Worm (Caenorhabditis elegans): ENCODE data around the gene clec-88.

The clec-88 gene

DNA sequence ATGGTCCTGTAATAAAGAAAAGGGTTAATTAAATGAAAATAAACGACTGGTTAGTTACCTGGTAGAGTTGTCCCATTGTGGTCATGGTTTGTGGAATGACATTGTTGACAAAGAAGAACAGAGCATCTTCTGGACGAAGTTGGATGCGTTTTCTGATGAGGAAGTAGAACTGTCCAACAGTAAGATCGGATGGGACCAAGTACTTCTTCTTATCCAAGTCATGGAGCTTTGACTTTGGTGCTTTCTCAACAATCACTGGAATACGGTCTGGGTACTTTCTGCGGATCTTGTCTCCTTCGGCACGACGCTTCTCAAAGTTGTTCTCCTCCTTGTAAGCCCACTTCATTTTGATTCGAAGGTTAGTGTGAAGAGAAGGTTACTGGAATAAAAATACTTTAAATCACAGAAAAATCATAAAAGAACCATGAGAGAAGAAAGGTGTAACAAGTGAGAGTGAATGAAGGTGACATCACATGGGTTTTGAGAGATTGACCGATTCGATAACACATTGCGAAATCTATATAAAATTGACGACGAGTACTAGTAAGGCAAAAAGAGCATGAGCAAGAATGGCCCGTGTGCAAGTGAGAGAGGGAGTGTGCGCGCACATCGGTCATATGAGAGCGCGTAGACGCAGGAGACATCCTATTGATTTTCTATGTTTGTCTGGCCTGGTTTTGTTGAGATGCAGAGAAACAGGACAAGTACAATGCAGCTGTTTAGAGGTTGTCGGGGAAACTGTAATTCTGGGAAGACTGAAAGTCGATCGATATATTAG is 18.0 kb upstream of the clec-88 start, which contains the start of gene lgg-1 (continued):
- TF ChIP-seq hlh-11 (tag; optimal IDR thresholded peaks at IDR 0.05) (peak; percentile 71), set-16 (GFP tag; IDR thresholded peaks at IDR 0.05) (no peak), sdz-12 (GFP tag; optimal IDR thresholded peaks at IDR 0.05) (peak; percentile 77), lin-39 (tag; optimal IDR thresholded peaks at IDR 0.05) (no peak), Y75B8A.6 (GFP tag; IDR thresholded peaks at IDR 0.05) (peak; percentile 53; the same call in 1 of the 2 replicates), pha-4 (GFP tag; IDR thresholded peaks at IDR 0.05) (peak; percentile 67; the same call in 1 of the 2 replicates), pha-4 (tag; optimal IDR thresholded peaks at IDR 0.05) (no peak), ceh-32 (tag; optimal IDR thresholded peaks at IDR 0.05; ENCODE audit: poor library complexity) (no peak), tag-97 (GFP tag; IDR thresholded peaks at IDR 0.05) (no peak), lin-1 (GFP tag; IDR thresholded peaks at IDR 0.05) (0 out of 2 replicates have a peak, but pooled peaks have one; percentile 8), pqm-1 (tag; optimal IDR thresholded peaks at IDR 0.05) (no peak), lsy-2 (tag; optimal IDR thresholded peaks at IDR 0.05) (peak; percentile 61 to 67), Y48G9A.11 (GFP tag; IDR thresholded peaks at IDR 0.05) (no peak), attf-4 (tag; optimal IDR thresholded peaks at IDR 0.05) (no peak), F49E8.2 (tag; optimal IDR thresholded peaks at IDR 0.05; ENCODE audit: borderline replicate concordance) (no peak), zip-11 (GFP tag; IDR thresholded peaks at IDR 0.05) (no peak), ceh-82 (tag; optimal IDR thresholded peaks at IDR 0.05) (no peak), ceh-44 (GFP tag; IDR thresholded peaks at IDR 0.05) (0 out of 2 replicates have a peak, but pooled peaks have one; percentile 21), unc-39 (tag; optimal IDR thresholded peaks at IDR 0.05) (no peak), zfp-2 (tag; optimal IDR thresholded peaks at IDR 0.05) (no peak), mes-2 (tag; optimal IDR thresholded peaks at IDR 0.05; ENCODE audit: poor library complexity, severe bottlenecking) (peak; percentile 41), daf-19 (GFP tag; conservative IDR thresholded peaks at IDR 0.05) (peak; percentile 65; the same call in 1 of the 2 replicates), ceh-62 (tag; optimal IDR thresholded peaks at IDR 0.05) (no peak), mxl-2 (GFP tag; conservative IDR thresholded peaks at IDR 0.05) (no peak), egl-27 (tag; optimal IDR thresholded peaks at IDR 0.05) (no peak), snpc-4 (tag; optimal IDR thresholded peaks at IDR 0.05) (no peak), nhr-48 (tag; optimal IDR thresholded peaks at IDR 0.05) (no peak), ctbp-1 (GFP tag; IDR thresholded peaks at IDR 0.05) (0 out of 2 replicates have a peak, but pooled peaks have one; percentile 37), fkh-10 (GFP tag; optimal IDR thresholded peaks at IDR 0.05) (peak; percentile 43), cey-2 (tag; optimal IDR thresholded peaks at IDR 0.05; ENCODE audit: borderline replicate concordance, insufficient read depth) (no peak), dmd-6 (GFP tag; IDR thresholded peaks at IDR 0.05) (peak; percentile 56), rbr-2 (tag; optimal IDR thresholded peaks at IDR 0.05) (peak; percentile 34), ceh-20 (GFP tag; IDR thresholded peaks at IDR 0.05) (peak; percentile 60; the same call in 1 of the 2 replicates), Y5F2A.4 (GFP tag; optimal IDR thresholded peaks at IDR 0.05) (no peak), spr-1 (tag; optimal IDR thresholded peaks at IDR 0.05) (peak; percentile 39), mep-1 (tag; optimal IDR thresholded peaks at IDR 0.05) (peak; percentile 50), zip-2 (tag; optimal IDR thresholded peaks at IDR 0.05) (no peak), nhr-41 (GFP tag; IDR thresholded peaks at IDR 0.05) (no peak), lin-38 (GFP tag; IDR thresholded peaks at IDR 0.05) (peak; percentile 39), madf-9 (GFP tag; conservative IDR thresholded peaks at IDR 0.05) (peak; percentile 2; the same call in 1 of the 2 replicates), daf-8 (GFP tag; IDR thresholded peaks at IDR 0.05) (no peak), nhr-237 (tag; optimal IDR thresholded peaks at IDR 0.05) (no peak), duxl-1 (tag; optimal IDR thresholded peaks at IDR 0.05; ENCODE audit: poor library complexity) (peak; percentile 5), zag-1 (tag; optimal IDR thresholded peaks at IDR 0.05) (no peak), snpc-1.2 (GFP tag; IDR thresholded peaks at IDR 0.05) (peak; percentile 61), arid-1 (GFP tag; conservative IDR thresholded peaks at IDR 0.05) (peak; percentile 7; the same call in 1 of the 2 replicates), Y105C5A.15 (GFP tag; IDR thresholded peaks at IDR 0.05) (0 out of 2 replicates have a peak, but pooled peaks have one; percentile 45), F37D6.2 (tag; optimal IDR thresholded peaks at IDR 0.05) (peak; percentile 36)
